Worm (Caenorhabditis elegans): ENCODE measurements around the gene samp-1.

samp-1 gene

ce11 chrII:11302591-11302990 lies at the start of gene samp-1:
Gene samp-1, plus strand, starts transcription at chrII:11302891.
- TF ChIP-seq ztf-11 (tag; optimal IDR thresholded peaks at IDR 0.05), result no peak
- TF ChIP-seq nhr-76 (tag; optimal IDR thresholded peaks at IDR 0.05), result no peak
- no peak for TF ChIP-seq ztf-4 (tag; optimal IDR thresholded peaks at IDR 0.05)
- no peak for TF ChIP-seq mdl-1 (tag; optimal IDR thresholded peaks at IDR 0.05)
- TF ChIP-seq hmg-11 (tag; optimal IDR thresholded peaks at IDR 0.05), result no peak
- no peak for TF ChIP-seq elt-1 (tag; optimal IDR thresholded peaks at IDR 0.05)
- no peak for TF ChIP-seq fkh-2 (tag; optimal IDR thresholded peaks at IDR 0.05)
- TF ChIP-seq ceh-16 (tag; optimal IDR thresholded peaks at IDR 0.05), result no peak

- TF ChIP-seq snpc-4 (tag; optimal IDR thresholded peaks at IDR 0.05) (no peak), sea-2 (GFP tag; optimal IDR thresholded peaks at IDR 0.05) (no peak), ceh-28 (tag; optimal IDR thresholded peaks at IDR 0.05) (no peak), ceh-82 (tag; optimal IDR thresholded peaks at IDR 0.05) (no peak), unc-62 (GFP tag; optimal IDR thresholded peaks at IDR 0.05) (no peak), fos-1 (tag; optimal IDR thresholded peaks at IDR 0.05) (no peak), skn-1 (tag; optimal IDR thresholded peaks at IDR 0.05) (no peak), hmg-11 (tag; optimal IDR thresholded peaks at IDR 0.05) (no peak), jun-1 (tag; optimal IDR thresholded peaks at IDR 0.05) (no peak), lin-39 (tag; optimal IDR thresholded peaks at IDR 0.05) (no peak), lsy-12 (tag; optimal IDR thresholded peaks at IDR 0.05) (no peak), zag-1 (tag; optimal IDR thresholded peaks at IDR 0.05) (no peak), nhr-11 (tag; optimal IDR thresholded peaks at IDR 0.05) (no peak), pqm-1 (tag; optimal IDR thresholded peaks at IDR 0.05) (no peak), ztf-11 (tag; optimal IDR thresholded peaks at IDR 0.05) (no peak), nhr-23 (tag; optimal IDR thresholded peaks at IDR 0.05) (no peak), eor-1 (tag; optimal IDR thresholded peaks at IDR 0.05) (no peak), nhr-237 (tag; optimal IDR thresholded peaks at IDR 0.05) (no peak)
Measured at ce11 chrII:11255536-11255935, 47.2 kb upstream of the samp-1 start, which contains the start of gene T05B9.2. Gene T05B9.2, plus strand, starts transcription at chrII:11255836.

- TF ChIP-seq nhr-11 (tag; optimal IDR thresholded peaks at IDR 0.05) (no peak), ceh-82 (tag; optimal IDR thresholded peaks at IDR 0.05) (no peak), egl-5 (tag; optimal IDR thresholded peaks at IDR 0.05) (no peak), mdl-1 (tag; optimal IDR thresholded peaks at IDR 0.05) (no peak), daf-12 (tag; optimal IDR thresholded peaks at IDR 0.05) (no peak), elt-3 (tag; optimal IDR thresholded peaks at IDR 0.05) (no peak), jun-1 (tag; optimal IDR thresholded peaks at IDR 0.05) (no peak), skn-1 (tag; optimal IDR thresholded peaks at IDR 0.05) (no peak), aly-2 (tag; optimal IDR thresholded peaks at IDR 0.05) (no peak), ZK546.5 (tag; optimal IDR thresholded peaks at IDR 0.05) (no peak), elt-1 (tag; optimal IDR thresholded peaks at IDR 0.05) (no peak), nfya-1 (tag; optimal IDR thresholded peaks at IDR 0.05; ENCODE audit: insufficient read depth) (no peak), R02D3.7 (tag; optimal IDR thresholded peaks at IDR 0.05) (no peak), nhr-12 (tag; optimal IDR thresholded peaks at IDR 0.05) (no peak), mml-1 (tag; optimal IDR thresholded peaks at IDR 0.05) (no peak), unc-62 (GFP tag; optimal IDR thresholded peaks at IDR 0.05) (no peak), sea-2 (GFP tag; optimal IDR thresholded peaks at IDR 0.05) (no peak), hmg-11 (tag; optimal IDR thresholded peaks at IDR 0.05) (no peak), ceh-28 (tag; optimal IDR thresholded peaks at IDR 0.05) (no peak), nhr-28 (tag; optimal IDR thresholded peaks at IDR 0.05) (no peak)
Measured at ce11 chrII:11259766-11260165, 42.9 kb upstream of the samp-1 start.

ce11 chrII:11261173-11261572 lies 41.5 kb upstream of the samp-1 start, which contains the start of gene T05B9.1:
Gene T05B9.1, minus strand, starts transcription at chrII:11261192.
- no peak for TF ChIP-seq nhr-23 (tag; optimal IDR thresholded peaks at IDR 0.05)
- TF ChIP-seq ceh-82 (tag; optimal IDR thresholded peaks at IDR 0.05), result no peak
- no peak for TF ChIP-seq ama-1 (optimal IDR thresholded peaks at IDR 0.05)
- TF ChIP-seq nhr-28 (tag; optimal IDR thresholded peaks at IDR 0.05), result no peak
- no peak for TF ChIP-seq ceh-16 (tag; optimal IDR thresholded peaks at IDR 0.05)
- TF ChIP-seq mdl-1 (tag; optimal IDR thresholded peaks at IDR 0.05), result no peak

- TF ChIP-seq nhr-67 (tag; optimal IDR thresholded peaks at IDR 0.05) (no peak), egl-27 (tag; optimal IDR thresholded peaks at IDR 0.05) (no peak), egl-5 (tag; optimal IDR thresholded peaks at IDR 0.05) (no peak), skn-1 (tag; optimal IDR thresholded peaks at IDR 0.05) (no peak), hmg-11 (tag; optimal IDR thresholded peaks at IDR 0.05) (no peak), lsy-12 (tag; optimal IDR thresholded peaks at IDR 0.05) (no peak), fos-1 (tag; optimal IDR thresholded peaks at IDR 0.05) (no peak)
Measured at ce11 chrII:11268822-11269221, 33.9 kb upstream of the samp-1 start, which contains the start of gene cut-1. Gene cut-1, plus strand, starts transcription at chrII:11269122.
